Fruit fly (Drosophila melanogaster) whole organism: Measurements from ENCODE around the gene CG16813.

Source experiments
- EcR ChIP-seq, 2 experiments: fragments of >200 bp; optimal IDR thresholded peaks; 2 replicates each; lab custom pipeline; 2017; ENCODE audit warnings: missing biosample characterization in 2 of 2, missing genetic modification characterization in 2 of 2, missing genetic modification reagents in 2 of 2
- usp ChIP-seq: fragments of >200 bp; optimal IDR thresholded peaks from 2 replicates; lab custom pipeline; 2017; ENCODE audit warnings: missing biosample characterization, missing genetic modification characterization, mixed read lengths

DNA sequence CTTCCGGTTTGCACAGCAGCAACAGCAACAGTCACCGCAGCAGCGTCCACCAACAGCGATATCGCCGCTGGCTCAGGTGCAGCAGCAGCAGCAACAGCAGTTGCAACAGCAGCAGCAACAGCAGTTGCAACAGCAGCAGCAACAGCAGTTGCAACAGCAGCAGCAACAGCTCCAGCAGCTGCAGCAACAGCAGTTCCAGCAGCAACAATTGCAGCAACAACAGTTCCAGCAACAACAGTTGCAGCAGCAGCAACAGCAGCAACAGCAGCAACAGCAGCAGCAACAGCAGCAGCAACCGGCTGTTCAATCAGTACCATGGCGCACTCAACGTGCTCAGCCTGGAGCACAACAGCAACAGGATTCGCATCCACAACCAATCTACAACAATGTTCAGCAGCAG lies 45.2 kb downstream of the CG16813 start:
- TF ChIP-seq usp (GFP tag; lab: Kevin White, UChicago) (no peak), EcR (GFP tag; optimal IDR thresholded peaks at IDR 0.05; lab: Kevin White, UChicago) (no peak)
